Worm (Caenorhabditis elegans) whole organism, mixed stage, embryonic: Measurements from ENCODE around the gene eri-1.

Experiments used
- M03D4.4 ChIP-seq: sonication (generic microtip); optimal IDR thresholded peaks from 2 replicates; lab custom pipeline; 2017; ENCODE audit warnings: mild to moderate bottlenecking, missing genetic modification characterization, missing compliant biosample characterization
- bed-3 ChIP-seq: fragments of 200-800 bp; sonication (Bioruptor generic); optimal IDR thresholded peaks from 3 replicates; lab custom pipeline; 2018; ENCODE audit warnings: mild to moderate bottlenecking, missing genetic modification characterization, moderate library complexity, missing compliant biosample characterization
- blmp-1 ChIP-seq: fragments of 150-350 bp; optimal IDR thresholded peaks from 2 replicates; lab custom pipeline; 2014; ENCODE audit warnings: missing biosample characterization, missing genetic modification characterization
- ceh-39 ChIP-seq: fragments of 150-350 bp; optimal IDR thresholded peaks from 2 replicates; lab custom pipeline; 2014; ENCODE audit warnings: missing biosample characterization, missing genetic modification characterization
- ceh-43 ChIP-seq: fragments of 200-800 bp; sonication (Bioruptor generic); optimal IDR thresholded peaks from 2 replicates; lab custom pipeline; 2018; ENCODE audit warnings: mild to moderate bottlenecking, missing genetic modification characterization, moderate library complexity, missing compliant biosample characterization
- ceh-83 ChIP-seq: fragments of 200-800 bp; sonication (Bioruptor generic); optimal IDR thresholded peaks from 2 replicates; lab custom pipeline; 2018; ENCODE audit warnings: mild to moderate bottlenecking, missing genetic modification characterization, missing compliant biosample characterization
- ces-1 ChIP-seq: fragments of 150-350 bp; optimal IDR thresholded peaks from 2 replicates; lab custom pipeline; 2014; ENCODE audit warnings: missing biosample characterization, missing genetic modification reagents, missing genetic modification characterization
- cnd-1 ChIP-seq: fragments of 200-800 bp; sonication (Bioruptor generic); optimal IDR thresholded peaks from 2 replicates; lab custom pipeline; 2018; ENCODE audit warnings: mild to moderate bottlenecking, missing genetic modification characterization, missing compliant biosample characterization
- drap-1 ChIP-seq: fragments of 200-800 bp; sonication (Bioruptor generic); optimal IDR thresholded peaks from 3 replicates; lab custom pipeline; 2018; ENCODE audit warnings: mild to moderate bottlenecking, missing genetic modification characterization, missing compliant biosample characterization
- elt-1 ChIP-seq: sonication (generic microtip); optimal IDR thresholded peaks from 2 replicates; lab custom pipeline; 2017; ENCODE audit warnings: missing genetic modification characterization, mild to moderate bottlenecking, missing compliant biosample characterization, antibody characterized with exemption, moderate library complexity, borderline replicate concordance; ENCODE audit not compliant: insufficient read depth
- elt-3 ChIP-seq: fragments of 150-350 bp; optimal IDR thresholded peaks from 2 replicates; lab custom pipeline; 2014; ENCODE audit warnings: missing biosample characterization, missing genetic modification characterization
- flh-1 ChIP-seq: fragments of 200-800 bp; sonication (Bioruptor generic); optimal IDR thresholded peaks from 2 replicates; lab custom pipeline; 2018; ENCODE audit warnings: mild to moderate bottlenecking, missing genetic modification characterization, moderate library complexity, missing compliant biosample characterization
- ham-2 ChIP-seq: fragments of 200-800 bp; sonication (Bioruptor generic); optimal IDR thresholded peaks from 2 replicates; lab custom pipeline; 2018; ENCODE audit warnings: mild to moderate bottlenecking, missing genetic modification characterization, missing compliant biosample characterization
- hlh-1 ChIP-seq: fragments of 150-350 bp; optimal IDR thresholded peaks from 2 replicates; lab custom pipeline; 2014; ENCODE audit warnings: missing biosample characterization, missing genetic modification reagents, missing genetic modification characterization
- lin-13 ChIP-seq: fragments of 150-350 bp; optimal IDR thresholded peaks from 2 replicates; lab custom pipeline; 2014; ENCODE audit warnings: missing biosample characterization, missing genetic modification characterization
- lin-32 ChIP-seq: fragments of 200-800 bp; sonication (Bioruptor generic); optimal IDR thresholded peaks from 2 replicates; lab custom pipeline; 2018; ENCODE audit warnings: mild to moderate bottlenecking, missing genetic modification characterization, missing compliant biosample characterization
- lsy-2 ChIP-seq: fragments of 150-350 bp; optimal IDR thresholded peaks from 2 replicates; lab custom pipeline; 2014; ENCODE audit warnings: missing biosample characterization, missing genetic modification characterization
- mab-5 ChIP-seq: fragments of 150-350 bp; optimal IDR thresholded peaks from 2 replicates; lab custom pipeline; 2014; ENCODE audit warnings: missing biosample characterization, missing genetic modification characterization
- mep-1 ChIP-seq: fragments of 150-350 bp; optimal IDR thresholded peaks from 2 replicates; lab custom pipeline; 2017; ENCODE audit warnings: missing biosample characterization, missing genetic modification reagents, missing genetic modification characterization, inconsistent platforms
- mls-2 ChIP-seq: sonication (generic microtip); optimal IDR thresholded peaks from 2 replicates; lab custom pipeline; 2016; ENCODE audit warnings: mild to moderate bottlenecking, missing genetic modification characterization, moderate library complexity, missing compliant biosample characterization
- nhr-12 ChIP-seq: fragments of 150-350 bp; optimal IDR thresholded peaks from 2 replicates; lab custom pipeline; 2014; ENCODE audit warnings: missing biosample characterization, missing genetic modification characterization
- nhr-2 ChIP-seq: fragments of 150-350 bp; optimal IDR thresholded peaks from 2 replicates; lab custom pipeline; 2014; ENCODE audit warnings: missing biosample characterization, missing genetic modification characterization
- nhr-237 ChIP-seq: fragments of 150-350 bp; optimal IDR thresholded peaks from 2 replicates; lab custom pipeline; 2014; ENCODE audit warnings: missing biosample characterization, missing genetic modification characterization
- nhr-28 ChIP-seq: fragments of 150-350 bp; optimal IDR thresholded peaks from 2 replicates; lab custom pipeline; 2014; ENCODE audit warnings: missing biosample characterization, missing genetic modification characterization
- nhr-76 ChIP-seq: sonication (generic microtip); optimal IDR thresholded peaks from 2 replicates; lab custom pipeline; 2017; ENCODE audit warnings: missing biosample characterization, missing genetic modification characterization
- pha-4 ChIP-seq: fragments of 150-350 bp; optimal IDR thresholded peaks from 2 replicates; lab custom pipeline; 2018; ENCODE audit warnings: missing biosample characterization, missing genetic modification reagents, missing genetic modification characterization
- sem-2 ChIP-seq: fragments of 200-800 bp; sonication (Bioruptor generic); optimal IDR thresholded peaks from 2 replicates; lab custom pipeline; 2018; ENCODE audit warnings: mild to moderate bottlenecking, missing genetic modification characterization, missing compliant biosample characterization
- snpc-4 ChIP-seq: fragments of 150-350 bp; optimal IDR thresholded peaks from 2 replicates; lab custom pipeline; 2014; ENCODE audit warnings: missing biosample characterization, missing genetic modification characterization
- sptf-1 ChIP-seq: sonication (generic microtip); optimal IDR thresholded peaks from 2 replicates; lab custom pipeline; 2017; ENCODE audit warnings: mild to moderate bottlenecking, missing genetic modification characterization, moderate library complexity, missing compliant biosample characterization
- tbx-8 ChIP-seq: fragments of 200-800 bp; sonication (Bioruptor generic); optimal IDR thresholded peaks from 2 replicates; lab custom pipeline; 2018; ENCODE audit warnings: mild to moderate bottlenecking, missing genetic modification characterization, moderate library complexity, missing compliant biosample characterization
- unc-120 ChIP-seq: sonication (generic microtip); optimal IDR thresholded peaks from 2 replicates; lab custom pipeline; 2017; ENCODE audit warnings: missing genetic modification characterization, missing compliant biosample characterization; ENCODE audit not compliant: poor library complexity, severe bottlenecking
- unc-39 ChIP-seq: fragments of 150-350 bp; optimal IDR thresholded peaks from 2 replicates; lab custom pipeline; 2014; ENCODE audit warnings: missing biosample characterization, missing genetic modification characterization
- unc-62 ChIP-seq: fragments of 150-350 bp; optimal IDR thresholded peaks from 2 replicates; lab custom pipeline; 2014; ENCODE audit warnings: missing biosample characterization, missing genetic modification reagents, missing genetic modification characterization
- zip-8 ChIP-seq: fragments of 150-350 bp; optimal IDR thresholded peaks from 2 replicates; lab custom pipeline; 2014; ENCODE audit warnings: missing biosample characterization, missing genetic modification characterization
- ztf-11 ChIP-seq: fragments of 150-350 bp; optimal IDR thresholded peaks from 2 replicates; lab custom pipeline; 2014; ENCODE audit warnings: missing biosample characterization, missing genetic modification characterization

eri-1 gene

ce11 chrIV:396373-396772, 23.4 kb downstream of the eri-1 start, which contains the start of gene rrp-8:
rrp-8 (plus strand) TSS chrIV:396545.
- TF ChIP-seq nhr-2 (tag; lab: Kevin White, UChicago) (no peak), cnd-1 (no peak), nhr-76 (tag; lab: Kevin White, UChicago) (no peak), drap-1 (GFP tag; lab: Kevin White, UChicago) (no peak), mab-5 (tag; lab: Kevin White, UChicago) (no peak), sem-2 (GFP tag; lab: Kevin White, UChicago) (no peak), tbx-8 (GFP tag; lab: Kevin White, UChicago) (no peak), M03D4.4 (no peak), mls-2 (tag; lab: Kevin White, UChicago) (no peak)
- TF ChIP-seq, all 35 proteins: peak for 0

ce11 chrIV:393409-393930, 26.3 kb downstream of the eri-1 start, which contains the start of the genes T07A9.15 and nog-1:
T07A9.15 (minus strand) TSS chrIV:393546.
nog-1 (plus strand) TSS chrIV:393880.
- TF ChIP-seq lin-32 (GFP tag; lab: Kevin White, UChicago) (no peak), mep-1 (tag; lab: Kevin White, UChicago) (peak; percentile 65), ceh-39 (tag; lab: Kevin White, UChicago) (peak; percentile 5), M03D4.4 (no peak), zip-8 (tag; lab: Kevin White, UChicago) (no peak), ces-1 (GFP tag; lab: Kevin White, UChicago) (peak; percentile 67), elt-1 (tag; lab: Kevin White, UChicago) (no peak), flh-1 (GFP tag; lab: Kevin White, UChicago) (no peak), ceh-43 (GFP tag; lab: Kevin White, UChicago) (no peak), cnd-1 (no peak), unc-120 (no peak), mls-2 (tag; lab: Kevin White, UChicago) (no peak), nhr-76 (tag; lab: Kevin White, UChicago) (no peak), tbx-8 (GFP tag; lab: Kevin White, UChicago) (no peak), ztf-11 (tag; lab: Kevin White, UChicago) (no peak), blmp-1 (tag; lab: Kevin White, UChicago) (no peak), sem-2 (GFP tag; lab: Kevin White, UChicago) (no peak), nhr-2 (tag; lab: Kevin White, UChicago) (no peak), nhr-28 (tag; lab: Kevin White, UChicago) (no peak), snpc-4 (tag; lab: Kevin White, UChicago) (no peak), nhr-237 (tag; lab: Kevin White, UChicago) (peak; percentile 58), lin-13 (tag; lab: Kevin White, UChicago) (peak; percentile 13), elt-3 (no peak), unc-39 (tag; lab: Kevin White, UChicago) (no peak), ham-2 (GFP tag; lab: Kevin White, UChicago) (no peak), bed-3 (GFP tag; lab: Kevin White, UChicago) (no peak), drap-1 (GFP tag; lab: Kevin White, UChicago) (peak; percentile 59), unc-62 (GFP tag; lab: Kevin White, UChicago) (no peak), ceh-83 (no peak), mab-5 (tag; lab: Kevin White, UChicago) (no peak), nhr-12 (no peak), sptf-1 (tag; lab: Kevin White, UChicago) (peak; percentile 34), lsy-2 (peak; percentile 98), hlh-1 (tag; lab: Kevin White, UChicago) (no peak), pha-4 (peak; percentile 71)

ce11 chrIV:390279-390678, 29.5 kb downstream of the eri-1 start, which contains the start of the genes ears-2 and uncp-18:
ears-2 (minus strand) TSS chrIV:390468.
uncp-18 (plus strand) TSS chrIV:390560.
- TF ChIP-seq nhr-28 (tag; lab: Kevin White, UChicago): no peak
- peak; percentile 98 for TF ChIP-seq pha-4
- peak; percentile 93 for TF ChIP-seq hlh-1 (tag; lab: Kevin White, UChicago)
- TF ChIP-seq cnd-1: peak; percentile 98
- peak; percentile 93 for TF ChIP-seq flh-1 (GFP tag; lab: Kevin White, UChicago)
- TF ChIP-seq nhr-2 (tag; lab: Kevin White, UChicago): peak; percentile 58
- TF ChIP-seq sem-2 (GFP tag; lab: Kevin White, UChicago): peak; percentile 92
- TF ChIP-seq mep-1 (tag; lab: Kevin White, UChicago): peak; percentile 96
- TF ChIP-seq ces-1 (GFP tag; lab: Kevin White, UChicago): peak; percentile 87
- peak; percentile 95 for TF ChIP-seq ztf-11 (tag; lab: Kevin White, UChicago)
- peak; percentile 98 for TF ChIP-seq ceh-83
- peak; percentile 99 for TF ChIP-seq mls-2 (tag; lab: Kevin White, UChicago)
- TF ChIP-seq M03D4.4: peak; percentile 98
- TF ChIP-seq nhr-76 (tag; lab: Kevin White, UChicago): peak; percentile 97
- TF ChIP-seq ceh-43 (GFP tag; lab: Kevin White, UChicago): peak; percentile 96
- peak; percentile 87 for TF ChIP-seq lsy-2
- peak; percentile 90 for TF ChIP-seq mab-5 (tag; lab: Kevin White, UChicago)
- peak; percentile 97 for TF ChIP-seq lin-13 (tag; lab: Kevin White, UChicago)
- TF ChIP-seq snpc-4 (tag; lab: Kevin White, UChicago): no peak
- peak; percentile 98 for TF ChIP-seq unc-120
- peak; percentile 92 for TF ChIP-seq tbx-8 (GFP tag; lab: Kevin White, UChicago)
- peak; percentile 14 for TF ChIP-seq elt-1 (tag; lab: Kevin White, UChicago)
- peak; percentile 96 for TF ChIP-seq nhr-12
- TF ChIP-seq drap-1 (GFP tag; lab: Kevin White, UChicago): peak; percentile 97
- peak; percentile 83 for TF ChIP-seq ceh-39 (tag; lab: Kevin White, UChicago)
- peak; percentile 76 for TF ChIP-seq unc-39 (tag; lab: Kevin White, UChicago)
- no peak for TF ChIP-seq zip-8 (tag; lab: Kevin White, UChicago)
- TF ChIP-seq sptf-1 (tag; lab: Kevin White, UChicago): peak; percentile 99
- peak; percentile 95 for TF ChIP-seq lin-32 (GFP tag; lab: Kevin White, UChicago)
- TF ChIP-seq ham-2 (GFP tag; lab: Kevin White, UChicago): peak; percentile 98
- TF ChIP-seq unc-62 (GFP tag; lab: Kevin White, UChicago): peak; percentile 42
- TF ChIP-seq bed-3 (GFP tag; lab: Kevin White, UChicago): peak; percentile 93
- TF ChIP-seq blmp-1 (tag; lab: Kevin White, UChicago): peak; percentile 87
- peak; percentile 91 for TF ChIP-seq nhr-237 (tag; lab: Kevin White, UChicago)
- TF ChIP-seq elt-3: no peak
